Worm (Caenorhabditis elegans) whole organism, late embryonic: ENCODE data around the gene T05A8.1.

Experiments
- ceh-22 ChIP-seq: sonication (generic microtip); optimal IDR thresholded peaks from 2 replicates; lab custom pipeline; 2017; ENCODE audit warnings: missing biosample characterization, missing genetic modification characterization
- ceh-48 ChIP-seq: sonication (generic microtip); optimal IDR thresholded peaks from 2 replicates; lab custom pipeline; 2016; ENCODE audit warnings: missing genetic modification characterization, inconsistent platforms, missing compliant biosample characterization
- elt-2 ChIP-seq: sonication (generic microtip); optimal IDR thresholded peaks from 2 replicates; lab custom pipeline; 2016; ENCODE audit warnings: missing genetic modification reagents, missing genetic modification characterization, missing compliant biosample characterization
- elt-4 ChIP-seq: sonication (generic microtip); optimal IDR thresholded peaks from 2 replicates; lab custom pipeline; 2016; ENCODE audit warnings: missing genetic modification characterization, missing compliant biosample characterization
- fkh-10 ChIP-seq: fragments of 150-350 bp; optimal IDR thresholded peaks from 2 replicates; lab custom pipeline; 2014; ENCODE audit warnings: missing biosample characterization, missing genetic modification reagents, missing genetic modification characterization
- nfya-1 ChIP-seq: sonication (generic microtip); optimal IDR thresholded peaks from 2 replicates; lab custom pipeline; 2017; ENCODE audit warnings: missing genetic modification characterization, mild to moderate bottlenecking, missing compliant biosample characterization, antibody characterized with exemption, moderate library complexity
- pha-4 ChIP-seq: fragments of 150-350 bp; optimal IDR thresholded peaks from 2 replicates; lab custom pipeline; 2018; ENCODE audit warnings: missing biosample characterization, missing genetic modification reagents, missing genetic modification characterization
- rnt-1 ChIP-seq: sonication (generic microtip); optimal IDR thresholded peaks from 2 replicates; lab custom pipeline; 2016; ENCODE audit warnings: missing genetic modification characterization, missing compliant biosample characterization
- unc-3 ChIP-seq, 2 experiments: fragments of 200-800 bp in 1 of 2; sonication (Bioruptor generic) in 1 of 2; sonication (generic microtip) in 1 of 2; conservative IDR thresholded peaks in 1 of 2; optimal IDR thresholded peaks in 1 of 2; 2 replicates each; pipeline versions ENCODE4 v1.3.6 to Lab custom; 2016 to 2022; ENCODE audit warnings: missing compliant biosample characterization in 2 of 2, missing genetic modification characterization in 2 of 2, missing genetic modification reagents in 1 of 2
- unc-86 ChIP-seq: sonication (generic microtip); optimal IDR thresholded peaks from 2 replicates; lab custom pipeline; 2016; ENCODE audit warnings: missing genetic modification characterization, missing compliant biosample characterization

- no peak for TF ChIP-seq unc-86
- no peak for TF ChIP-seq elt-4 (tag; lab: Kevin White, UChicago)
- no peak for TF ChIP-seq pha-4
- TF ChIP-seq ceh-48 (tag; lab: Kevin White, UChicago): no peak
- no peak for TF ChIP-seq fkh-10 (GFP tag; lab: Kevin White, UChicago)
- no peak for TF ChIP-seq rnt-1 (tag; lab: Kevin White, UChicago)
- TF ChIP-seq unc-3 (GFP tag; conservative IDR thresholded peaks at IDR 0.05; lab: Robert Waterston, UW): no peak
- no peak for TF ChIP-seq unc-3 (tag; optimal IDR thresholded peaks at IDR 0.05; lab: Kevin White, UChicago)
- TF ChIP-seq nfya-1: no peak
- TF ChIP-seq ceh-22: no peak
- no peak for TF ChIP-seq elt-2 (tag; lab: Kevin White, UChicago)
Observed at ce11 chrII:2709942-2710341, at the start of gene T05A8.1.
